Comparison of ENCODE assay signal across 3 fruit fly cellular contexts in genomic region chrX:5311838-5312339, dm6.
TF ChIP-seq lines count a peak whose summit lies in the region.

TSS of gene TrxT (minus strand) at chrX:5311888.
TSS of gene dhd (plus strand) at chrX:5312171.

TF ChIP-seq in whole organism, adult, 20 proteins besides CTCF, POLR2A, EP300 and RAD21 (continued from another document):
- TF ChIP-seq CG11617 (GFP tag; optimal IDR thresholded peaks at IDR 0.05; lab: Kevin White, UChicago), result no peak

TF ChIP-seq in whole organism, embryonic, 481 proteins besides CTCF, POLR2A, EP300 and RAD21 (continued from another document and continues in another):
- TF ChIP-seq CG9727 (GFP tag; optimal IDR thresholded peaks at IDR 0.05; lab: Kevin White, UChicago), result peak; percentile 21
- TF ChIP-seq vnd (GFP tag; IDR thresholded peaks at IDR 0.05; lab: Robert Waterston, UW; ENCODE audit: partially characterized antibody), result 0 out of 3 replicates have a peak, but pooled peaks have one; percentile 11
- TF ChIP-seq Jarid2 (GFP tag; optimal IDR thresholded peaks at IDR 0.05; lab: Kevin White, UChicago), result no peak
- TF ChIP-seq nerfin-1 (tag; optimal IDR thresholded peaks at IDR 0.05; lab: Kevin White, UChicago), result peak; percentile 1
- no peak for TF ChIP-seq insv (GFP tag; optimal IDR thresholded peaks at IDR 0.05; lab: Kevin White, UChicago)
- 0 out of 3 replicates have a peak, but pooled peaks have one; percentile 32 for TF ChIP-seq CG3726 (GFP tag; IDR thresholded peaks at IDR 0.05; lab: Robert Waterston, UW)
- TF ChIP-seq ro (GFP tag; IDR thresholded peaks at IDR 0.05; lab: Robert Waterston, UW), result no peak
- no peak for TF ChIP-seq CG2678 (tag; optimal IDR thresholded peaks at IDR 0.05; lab: Kevin White, UChicago)
- peak; percentile 59; the same call in 1 of the 2 replicates for TF ChIP-seq sna (GFP tag; IDR thresholded peaks at IDR 0.05; lab: Robert Waterston, UW; ENCODE audit: partially characterized antibody)
- no peak for TF ChIP-seq hb (GFP tag; IDR thresholded peaks at IDR 0.05; lab: Robert Waterston, UW; ENCODE audit: partially characterized antibody)
- no peak for TF ChIP-seq sim (GFP tag; IDR thresholded peaks at IDR 0.05; lab: Robert Waterston, UW)
- no peak for TF ChIP-seq D19A (tag; optimal IDR thresholded peaks at IDR 0.05; lab: Kevin White, UChicago)
- peak; percentile 7 for TF ChIP-seq her (GFP tag; optimal IDR thresholded peaks at IDR 0.05; lab: Kevin White, UChicago)
- peak in 1 of 2 experiments; percentile 25 for TF ChIP-seq Pdp1 (GFP tag; optimal IDR thresholded peaks at IDR 0.05; lab: Kevin White, UChicago)
- TF ChIP-seq E2f2 (GFP tag; IDR thresholded peaks at IDR 0.05; lab: Robert Waterston, UW), result peak; percentile 89
- 0 out of 2 replicates have a peak, but pooled peaks have one; percentile 43 for TF ChIP-seq rib (GFP tag; IDR thresholded peaks at IDR 0.05; lab: Robert Waterston, UW)
- no peak for TF ChIP-seq CG12299 (tag; optimal IDR thresholded peaks at IDR 0.05; lab: Kevin White, UChicago)
- TF ChIP-seq CrebB (tag; optimal IDR thresholded peaks at IDR 0.05; lab: Kevin White, UChicago), result peak; percentile 7
- no peak for TF ChIP-seq br (optimal IDR thresholded peaks at IDR 0.05; lab: Kevin White, UChicago)
- peak; percentile 64 for TF ChIP-seq Rfx (GFP tag; IDR thresholded peaks at IDR 0.05; lab: Robert Waterston, UW)
- 0 out of 2 replicates have a peak, but pooled peaks have one; percentile 38 for TF ChIP-seq CG1024 (GFP tag; IDR thresholded peaks at IDR 0.05; lab: Robert Waterston, UW)
- TF ChIP-seq CG14965 (GFP tag; optimal IDR thresholded peaks at IDR 0.05; lab: Kevin White, UChicago; ENCODE audit: borderline replicate concordance), result no peak
- no peak for TF ChIP-seq B-H1 (GFP tag; IDR thresholded peaks at IDR 0.05; lab: Robert Waterston, UW)
- no peak for TF ChIP-seq CG9215 (GFP tag; IDR thresholded peaks at IDR 0.05; lab: Robert Waterston, UW)
- peak; percentile 62; the same call in 2 of the 4 replicates for TF ChIP-seq Dll (GFP tag; IDR thresholded peaks at IDR 0.05; lab: Robert Waterston, UW; ENCODE audit: partially characterized antibody)
- peak; percentile 77 for TF ChIP-seq CoRest (tag; optimal IDR thresholded peaks at IDR 0.05; lab: Kevin White, UChicago)
- TF ChIP-seq bab2 (GFP tag; optimal IDR thresholded peaks at IDR 0.05; lab: Kevin White, UChicago), result peak; percentile 12
- no peak for TF ChIP-seq CG31365 (tag; optimal IDR thresholded peaks at IDR 0.05; lab: Kevin White, UChicago)
- peak; percentile 49 for TF ChIP-seq HmgZ (tag; optimal IDR thresholded peaks at IDR 0.05; lab: Kevin White, UChicago)
- TF ChIP-seq Aef1 (GFP tag; IDR thresholded peaks at IDR 0.05; lab: Robert Waterston, UW), result peak; percentile 12; the same call in 1 of the 3 replicates
- TF ChIP-seq Mrtf (GFP tag; IDR thresholded peaks at IDR 0.05; lab: Robert Waterston, UW), result no peak
- TF ChIP-seq kni (GFP tag; optimal IDR thresholded peaks at IDR 0.05; lab: Kevin White, UChicago), result no peak
- peak; percentile 57; the same call in 1 of the 2 replicates for TF ChIP-seq tna (GFP tag; IDR thresholded peaks at IDR 0.05; lab: Robert Waterston, UW; ENCODE audit: partially characterized antibody)
- TF ChIP-seq CG18011 (GFP tag; optimal IDR thresholded peaks at IDR 0.05; lab: Kevin White, UChicago), result no peak
- TF ChIP-seq Opbp (GFP tag; IDR thresholded peaks at IDR 0.05; lab: Robert Waterston, UW; ENCODE audit: partially characterized antibody), result peak; percentile 64; the same call in 2 of the 3 replicates
- no peak for TF ChIP-seq sima (GFP tag; optimal IDR thresholded peaks at IDR 0.05; lab: Kevin White, UChicago)
- TF ChIP-seq Dek (tag; optimal IDR thresholded peaks at IDR 0.05; lab: Kevin White, UChicago), result no peak
- peak; percentile 89 for TF ChIP-seq dm (GFP tag; optimal IDR thresholded peaks at IDR 0.05; lab: Kevin White, UChicago)
- TF ChIP-seq zfh2 (GFP tag; optimal IDR thresholded peaks at IDR 0.05; lab: Kevin White, UChicago), result no peak
- no peak for TF ChIP-seq CG17912 (GFP tag; optimal IDR thresholded peaks at IDR 0.05; lab: Kevin White, UChicago)
- TF ChIP-seq CG11696 (GFP tag; IDR thresholded peaks at IDR 0.05; lab: Robert Waterston, UW), result no peak
- TF ChIP-seq Asciz (GFP tag; optimal IDR thresholded peaks at IDR 0.05; lab: Kevin White, UChicago), result no peak
- TF ChIP-seq NC2β (GFP tag; optimal IDR thresholded peaks at IDR 0.05; lab: Kevin White, UChicago), result peak; percentile 19
- TF ChIP-seq MBD-R2 (GFP tag; IDR thresholded peaks at IDR 0.05; lab: Robert Waterston, UW), result peak; percentile 70
- peak; percentile 36 for TF ChIP-seq Nf-YC (tag; optimal IDR thresholded peaks at IDR 0.05; lab: Kevin White, UChicago)
- no peak for TF ChIP-seq Neu2 (GFP tag; optimal IDR thresholded peaks at IDR 0.05; lab: Kevin White, UChicago; ENCODE audit: borderline replicate concordance)
- peak; percentile 9 for TF ChIP-seq ind (GFP tag; optimal IDR thresholded peaks at IDR 0.05; lab: Kevin White, UChicago)
- TF ChIP-seq pb (GFP tag; optimal IDR thresholded peaks at IDR 0.05; lab: Kevin White, UChicago), result peak; percentile 19
- 0 out of 2 replicates have a peak, but pooled peaks have one; percentile 44 for TF ChIP-seq CG6689 (GFP tag; IDR thresholded peaks at IDR 0.05; lab: Robert Waterston, UW)
- TF ChIP-seq Ets97D (GFP tag; optimal IDR thresholded peaks at IDR 0.05; lab: Kevin White, UChicago), result peak; percentile 96
- no peak for TF ChIP-seq Sox100B (GFP tag; optimal IDR thresholded peaks at IDR 0.05; lab: Kevin White, UChicago)
- peak; percentile 15 for TF ChIP-seq trem (tag; optimal IDR thresholded peaks at IDR 0.05; lab: Kevin White, UChicago)
- TF ChIP-seq CG4617 (GFP tag; optimal IDR thresholded peaks at IDR 0.05; lab: Kevin White, UChicago; ENCODE audit: borderline replicate concordance), result no peak
- no peak for TF ChIP-seq Rx (GFP tag; IDR thresholded peaks at IDR 0.05; lab: Robert Waterston, UW)
- TF ChIP-seq Drgx (GFP tag; IDR thresholded peaks at IDR 0.05; lab: Robert Waterston, UW), result peak; percentile 69
- 0 out of 2 replicates have a peak, but pooled peaks have one; percentile 29 for TF ChIP-seq Atf6 (GFP tag; IDR thresholded peaks at IDR 0.05; lab: Robert Waterston, UW)
- no peak for TF ChIP-seq CG9437 (GFP tag; optimal IDR thresholded peaks at IDR 0.05; lab: Kevin White, UChicago)
- TF ChIP-seq Awh (GFP tag; IDR thresholded peaks at IDR 0.05; lab: Robert Waterston, UW), result peak; percentile 8; the same call in 1 of the 2 replicates
- TF ChIP-seq cas (GFP tag; IDR thresholded peaks at IDR 0.05; lab: Robert Waterston, UW), result 0 out of 2 replicates have a peak, but pooled peaks have one; percentile 9
- 0 out of 3 replicates have a peak, but pooled peaks have one; percentile 38 for TF ChIP-seq mld (GFP tag; IDR thresholded peaks at IDR 0.05; lab: Robert Waterston, UW; ENCODE audit: partially characterized antibody)
- no peak for TF ChIP-seq CG8924 (tag; optimal IDR thresholded peaks at IDR 0.05; lab: Kevin White, UChicago)

TF ChIP-seq in whole organism, prepupa, 60 proteins besides CTCF, POLR2A, EP300 and RAD21 (continued from another document):
- TF ChIP-seq CG11294 (GFP tag; IDR thresholded peaks at IDR 0.05; lab: Robert Waterston, UW), result peak; percentile 22; the same call in 1 of the 2 replicates
- peak; percentile 59 for TF ChIP-seq CG3919 (GFP tag; optimal IDR thresholded peaks at IDR 0.05; lab: Kevin White, UChicago)
- no peak for TF ChIP-seq CG34406 (GFP tag; optimal IDR thresholded peaks at IDR 0.05; lab: Kevin White, UChicago)
- TF ChIP-seq CG31627 (GFP tag; optimal IDR thresholded peaks at IDR 0.05; lab: Kevin White, UChicago), result no peak
- TF ChIP-seq Ets96B (tag; optimal IDR thresholded peaks at IDR 0.05; lab: Kevin White, UChicago), result peak; percentile 21
- no peak for TF ChIP-seq dac (GFP tag; optimal IDR thresholded peaks at IDR 0.05; lab: Kevin White, UChicago)
